Worm (Caenorhabditis elegans) whole organism, mixed stage, embryonic: ENCODE data around the gene lgc-53.

Source experiments
- M03D4.4 ChIP-seq: sonication (generic microtip); optimal IDR thresholded peaks from 2 replicates; lab custom pipeline; 2017; ENCODE audit warnings: mild to moderate bottlenecking, missing genetic modification characterization, missing compliant biosample characterization
- bed-3 ChIP-seq: fragments of 200-800 bp; sonication (Bioruptor generic); optimal IDR thresholded peaks from 3 replicates; lab custom pipeline; 2018; ENCODE audit warnings: mild to moderate bottlenecking, missing genetic modification characterization, moderate library complexity, missing compliant biosample characterization
- blmp-1 ChIP-seq: fragments of 150-350 bp; optimal IDR thresholded peaks from 2 replicates; lab custom pipeline; 2014; ENCODE audit warnings: missing biosample characterization, missing genetic modification characterization
- ceh-39 ChIP-seq: fragments of 150-350 bp; optimal IDR thresholded peaks from 2 replicates; lab custom pipeline; 2014; ENCODE audit warnings: missing biosample characterization, missing genetic modification characterization
- ceh-43 ChIP-seq: fragments of 200-800 bp; sonication (Bioruptor generic); optimal IDR thresholded peaks from 2 replicates; lab custom pipeline; 2018; ENCODE audit warnings: mild to moderate bottlenecking, missing genetic modification characterization, moderate library complexity, missing compliant biosample characterization
- ces-1 ChIP-seq: fragments of 150-350 bp; optimal IDR thresholded peaks from 2 replicates; lab custom pipeline; 2014; ENCODE audit warnings: missing biosample characterization, missing genetic modification reagents, missing genetic modification characterization
- cnd-1 ChIP-seq: fragments of 200-800 bp; sonication (Bioruptor generic); optimal IDR thresholded peaks from 2 replicates; lab custom pipeline; 2018; ENCODE audit warnings: mild to moderate bottlenecking, missing genetic modification characterization, missing compliant biosample characterization
- drap-1 ChIP-seq: fragments of 200-800 bp; sonication (Bioruptor generic); optimal IDR thresholded peaks from 3 replicates; lab custom pipeline; 2018; ENCODE audit warnings: mild to moderate bottlenecking, missing genetic modification characterization, missing compliant biosample characterization
- elt-1 ChIP-seq: sonication (generic microtip); optimal IDR thresholded peaks from 2 replicates; lab custom pipeline; 2017; ENCODE audit warnings: missing genetic modification characterization, mild to moderate bottlenecking, missing compliant biosample characterization, antibody characterized with exemption, moderate library complexity, borderline replicate concordance; ENCODE audit not compliant: insufficient read depth
- elt-3 ChIP-seq: fragments of 150-350 bp; optimal IDR thresholded peaks from 2 replicates; lab custom pipeline; 2014; ENCODE audit warnings: missing biosample characterization, missing genetic modification characterization
- flh-1 ChIP-seq: fragments of 200-800 bp; sonication (Bioruptor generic); optimal IDR thresholded peaks from 2 replicates; lab custom pipeline; 2018; ENCODE audit warnings: mild to moderate bottlenecking, missing genetic modification characterization, moderate library complexity, missing compliant biosample characterization
- ham-2 ChIP-seq: fragments of 200-800 bp; sonication (Bioruptor generic); optimal IDR thresholded peaks from 2 replicates; lab custom pipeline; 2018; ENCODE audit warnings: mild to moderate bottlenecking, missing genetic modification characterization, missing compliant biosample characterization
- hlh-1 ChIP-seq: fragments of 150-350 bp; optimal IDR thresholded peaks from 2 replicates; lab custom pipeline; 2014; ENCODE audit warnings: missing biosample characterization, missing genetic modification reagents, missing genetic modification characterization
- lin-13 ChIP-seq: fragments of 150-350 bp; optimal IDR thresholded peaks from 2 replicates; lab custom pipeline; 2014; ENCODE audit warnings: missing biosample characterization, missing genetic modification characterization
- lsy-2 ChIP-seq: fragments of 150-350 bp; optimal IDR thresholded peaks from 2 replicates; lab custom pipeline; 2014; ENCODE audit warnings: missing biosample characterization, missing genetic modification characterization
- mab-5 ChIP-seq: fragments of 150-350 bp; optimal IDR thresholded peaks from 2 replicates; lab custom pipeline; 2014; ENCODE audit warnings: missing biosample characterization, missing genetic modification characterization
- mep-1 ChIP-seq: fragments of 150-350 bp; optimal IDR thresholded peaks from 2 replicates; lab custom pipeline; 2017; ENCODE audit warnings: missing biosample characterization, missing genetic modification reagents, missing genetic modification characterization, inconsistent platforms
- mls-2 ChIP-seq: sonication (generic microtip); optimal IDR thresholded peaks from 2 replicates; lab custom pipeline; 2016; ENCODE audit warnings: mild to moderate bottlenecking, missing genetic modification characterization, moderate library complexity, missing compliant biosample characterization
- nhr-2 ChIP-seq: fragments of 150-350 bp; optimal IDR thresholded peaks from 2 replicates; lab custom pipeline; 2014; ENCODE audit warnings: missing biosample characterization, missing genetic modification characterization
- nhr-237 ChIP-seq: fragments of 150-350 bp; optimal IDR thresholded peaks from 2 replicates; lab custom pipeline; 2014; ENCODE audit warnings: missing biosample characterization, missing genetic modification characterization
- nhr-28 ChIP-seq: fragments of 150-350 bp; optimal IDR thresholded peaks from 2 replicates; lab custom pipeline; 2014; ENCODE audit warnings: missing biosample characterization, missing genetic modification characterization
- nhr-76 ChIP-seq: sonication (generic microtip); optimal IDR thresholded peaks from 2 replicates; lab custom pipeline; 2017; ENCODE audit warnings: missing biosample characterization, missing genetic modification characterization
- pha-4 ChIP-seq: fragments of 150-350 bp; optimal IDR thresholded peaks from 2 replicates; lab custom pipeline; 2018; ENCODE audit warnings: missing biosample characterization, missing genetic modification reagents, missing genetic modification characterization
- sem-2 ChIP-seq: fragments of 200-800 bp; sonication (Bioruptor generic); optimal IDR thresholded peaks from 2 replicates; lab custom pipeline; 2018; ENCODE audit warnings: mild to moderate bottlenecking, missing genetic modification characterization, missing compliant biosample characterization
- snpc-4 ChIP-seq: fragments of 150-350 bp; optimal IDR thresholded peaks from 2 replicates; lab custom pipeline; 2014; ENCODE audit warnings: missing biosample characterization, missing genetic modification characterization
- sptf-1 ChIP-seq: sonication (generic microtip); optimal IDR thresholded peaks from 2 replicates; lab custom pipeline; 2017; ENCODE audit warnings: mild to moderate bottlenecking, missing genetic modification characterization, moderate library complexity, missing compliant biosample characterization
- tbx-8 ChIP-seq: fragments of 200-800 bp; sonication (Bioruptor generic); optimal IDR thresholded peaks from 2 replicates; lab custom pipeline; 2018; ENCODE audit warnings: mild to moderate bottlenecking, missing genetic modification characterization, moderate library complexity, missing compliant biosample characterization
- unc-120 ChIP-seq: sonication (generic microtip); optimal IDR thresholded peaks from 2 replicates; lab custom pipeline; 2017; ENCODE audit warnings: missing genetic modification characterization, missing compliant biosample characterization; ENCODE audit not compliant: poor library complexity, severe bottlenecking
- unc-62 ChIP-seq: fragments of 150-350 bp; optimal IDR thresholded peaks from 2 replicates; lab custom pipeline; 2014; ENCODE audit warnings: missing biosample characterization, missing genetic modification reagents, missing genetic modification characterization
- ztf-11 ChIP-seq: fragments of 150-350 bp; optimal IDR thresholded peaks from 2 replicates; lab custom pipeline; 2014; ENCODE audit warnings: missing biosample characterization, missing genetic modification characterization

Gene lgc-53

DNA sequence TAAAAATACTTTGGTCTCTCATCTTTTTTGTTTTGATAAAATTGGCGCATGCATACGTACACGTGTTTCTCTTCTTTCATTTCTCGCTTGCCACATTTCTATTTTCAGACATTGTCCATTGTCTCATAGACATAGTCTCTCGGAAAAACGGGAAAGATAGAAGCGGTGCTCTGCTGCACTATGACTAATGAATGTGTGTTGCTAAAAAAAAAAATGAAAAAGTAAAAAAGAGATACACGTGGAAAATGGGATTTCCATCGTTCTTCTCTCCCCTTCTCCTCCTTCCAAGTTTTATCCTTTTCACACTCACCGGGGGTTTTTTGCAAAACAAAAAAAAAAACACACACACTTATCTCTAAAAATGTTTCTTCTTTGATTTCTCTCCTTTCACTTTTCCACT is 23.5 kb downstream of the lgc-53 start:
- TF ChIP-seq bed-3 (GFP tag; lab: Kevin White, UChicago) (no peak), pha-4 (tag; lab: Kevin White, UChicago) (no peak), sem-2 (no peak), mls-2 (no peak), ztf-11 (no peak), ham-2 (GFP tag; lab: Kevin White, UChicago) (no peak), drap-1 (no peak), unc-62 (GFP tag; lab: Kevin White, UChicago) (no peak), tbx-8 (GFP tag; lab: Kevin White, UChicago) (no peak), nhr-28 (tag; lab: Kevin White, UChicago) (no peak), snpc-4 (tag; lab: Kevin White, UChicago) (no peak), hlh-1 (tag; lab: Kevin White, UChicago) (no peak), ces-1 (GFP tag; lab: Kevin White, UChicago) (no peak), lsy-2 (tag; lab: Kevin White, UChicago) (no peak), blmp-1 (tag; lab: Kevin White, UChicago) (no peak), nhr-237 (no peak), lin-13 (no peak), nhr-2 (no peak)
- TF ChIP-seq, all 35 proteins: peak for 0

DNA sequence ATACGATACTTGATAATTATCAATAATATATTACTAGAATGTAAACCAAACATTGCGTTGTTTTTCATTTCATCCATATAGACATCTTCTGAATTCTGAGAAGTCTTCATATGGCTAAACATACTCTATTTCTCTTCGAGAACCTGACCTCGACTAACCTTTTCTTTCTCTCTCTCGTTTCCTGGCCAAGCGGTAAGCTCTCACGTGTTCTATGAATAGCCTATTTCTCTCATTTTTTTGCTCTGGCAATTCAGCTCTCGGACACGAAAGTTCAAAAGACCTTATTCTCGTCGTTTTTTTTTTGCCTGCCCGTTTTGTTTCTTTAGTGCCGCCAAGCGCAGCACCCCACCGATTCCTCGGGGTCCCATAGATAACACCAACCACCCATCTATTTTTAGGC is 26.0 kb downstream of the lgc-53 start:
- TF ChIP-seq sptf-1 (tag; lab: Kevin White, UChicago) = no peak
- no peak for TF ChIP-seq ces-1 (GFP tag; lab: Kevin White, UChicago)
- TF ChIP-seq ceh-43 = no peak
- TF ChIP-seq unc-120 (tag; lab: Kevin White, UChicago) = no peak
- TF ChIP-seq drap-1 = no peak
- TF ChIP-seq blmp-1 (tag; lab: Kevin White, UChicago) = no peak
- TF ChIP-seq sem-2 = no peak
- TF ChIP-seq ham-2 (GFP tag; lab: Kevin White, UChicago) = no peak
- no peak for TF ChIP-seq pha-4 (tag; lab: Kevin White, UChicago)
- no peak for TF ChIP-seq mls-2
- TF ChIP-seq, all 35 proteins: peak for 0

DNA sequence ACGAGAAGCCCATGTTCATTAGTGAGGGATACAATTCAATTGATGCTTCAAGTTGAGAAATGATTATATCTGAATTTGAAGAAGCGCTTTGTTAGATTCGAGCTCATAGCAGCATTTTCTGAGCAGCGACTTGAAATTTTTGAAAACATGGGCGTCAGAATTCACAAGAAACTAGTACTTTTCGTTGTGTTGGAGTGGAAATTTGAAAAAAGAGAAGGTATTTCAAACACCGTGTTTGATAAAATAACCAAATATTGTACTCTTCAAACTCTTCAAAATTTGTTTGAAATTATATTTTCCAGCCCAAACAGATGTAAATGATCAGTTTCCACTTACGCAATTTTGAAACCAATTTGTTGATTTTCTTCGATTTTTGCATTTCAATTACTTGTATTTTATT is 33.5 kb downstream of the lgc-53 start, which contains the start of gene C10E2.2:
Gene C10E2.2 (plus strand): TSS at position 301 of the 400 bp plus-strand sequence.
- TF ChIP-seq hlh-1 (tag; lab: Kevin White, UChicago) (no peak), nhr-2 (no peak), unc-120 (tag; lab: Kevin White, UChicago) (no peak), ceh-39 (tag; lab: Kevin White, UChicago) (no peak), tbx-8 (GFP tag; lab: Kevin White, UChicago) (no peak), bed-3 (GFP tag; lab: Kevin White, UChicago) (no peak)

DNA sequence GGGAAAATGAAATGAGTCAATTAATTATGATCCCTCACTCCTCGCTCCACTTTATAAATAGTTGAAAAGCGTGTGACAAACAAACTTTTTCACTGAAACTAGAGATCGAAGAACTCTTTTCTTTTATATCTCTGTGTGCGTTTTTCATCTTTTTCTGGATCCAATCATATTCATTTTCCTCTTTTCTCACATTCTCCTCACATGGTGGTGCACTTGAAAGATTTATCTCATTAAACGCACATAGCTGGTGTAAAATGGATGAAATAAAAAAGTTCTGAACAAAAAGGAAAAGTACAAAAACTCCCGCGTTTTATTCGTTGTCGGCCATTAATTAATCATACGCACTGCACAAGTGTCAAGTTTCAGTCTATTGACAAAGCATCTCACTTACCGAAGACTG is 40.7 kb downstream of the lgc-53 start:
- no peak for TF ChIP-seq ztf-11
- TF ChIP-seq M03D4.4 (tag; lab: Kevin White, UChicago) = no peak
- TF ChIP-seq sptf-1 (tag; lab: Kevin White, UChicago) = no peak
- TF ChIP-seq bed-3 (GFP tag; lab: Kevin White, UChicago) = no peak
- TF ChIP-seq blmp-1 (tag; lab: Kevin White, UChicago) = no peak
- no peak for TF ChIP-seq elt-1 (tag; lab: Kevin White, UChicago)
- TF ChIP-seq ces-1 (GFP tag; lab: Kevin White, UChicago) = no peak
- TF ChIP-seq nhr-237 = no peak
- no peak for TF ChIP-seq mep-1 (tag; lab: Kevin White, UChicago)
- TF ChIP-seq tbx-8 (GFP tag; lab: Kevin White, UChicago) = no peak
- no peak for TF ChIP-seq mls-2
- TF ChIP-seq unc-62 (GFP tag; lab: Kevin White, UChicago) = no peak
- TF ChIP-seq sem-2 = no peak
- no peak for TF ChIP-seq mab-5 (tag; lab: Kevin White, UChicago)
- TF ChIP-seq elt-3 = no peak
- TF ChIP-seq lin-13 = no peak
- TF ChIP-seq flh-1 (GFP tag; lab: Kevin White, UChicago) = no peak

DNA sequence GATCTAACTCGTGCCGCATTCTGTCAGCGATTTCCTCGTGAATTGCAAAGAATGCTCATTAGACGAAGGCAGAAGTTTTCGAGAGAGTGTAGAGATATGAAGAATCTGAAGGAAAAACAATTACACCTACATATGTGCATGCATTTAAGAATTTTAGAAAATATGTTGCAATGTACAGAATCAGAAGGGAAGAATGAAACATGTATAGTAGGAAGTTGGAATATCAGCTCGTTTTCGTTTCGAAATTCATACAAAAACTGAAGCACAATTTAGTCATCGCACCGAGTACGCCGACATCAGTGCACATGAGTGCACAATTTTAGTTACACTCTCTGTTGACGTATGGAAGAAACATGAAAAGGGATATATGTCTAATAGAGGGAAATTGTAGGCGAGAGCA is 43.0 kb downstream of the lgc-53 start, which contains the start of gene C10E2.5:
Gene C10E2.5 (minus strand): TSS at position 101 of the 400 bp plus-strand sequence.
- TF ChIP-seq tbx-8 (GFP tag; lab: Kevin White, UChicago) = no peak
- no peak for TF ChIP-seq snpc-4 (tag; lab: Kevin White, UChicago)
- no peak for TF ChIP-seq pha-4 (tag; lab: Kevin White, UChicago)
- TF ChIP-seq unc-120 (tag; lab: Kevin White, UChicago) = no peak
- TF ChIP-seq nhr-2 = no peak
- TF ChIP-seq ham-2 (GFP tag; lab: Kevin White, UChicago) = no peak
- no peak for TF ChIP-seq nhr-76 (tag; lab: Kevin White, UChicago)
- TF ChIP-seq elt-1 (tag; lab: Kevin White, UChicago) = no peak
- no peak for TF ChIP-seq ceh-43
- TF ChIP-seq blmp-1 (tag; lab: Kevin White, UChicago) = no peak
- no peak for TF ChIP-seq bed-3 (GFP tag; lab: Kevin White, UChicago)
- TF ChIP-seq M03D4.4 (tag; lab: Kevin White, UChicago) = no peak
- TF ChIP-seq cnd-1 (tag; lab: Kevin White, UChicago) = no peak
